Worm (Caenorhabditis elegans) whole organism, early embryonic: Measurements from ENCODE around the gene Y69E1A.1.

Source experiments
- B0310.2 ChIP-seq: sonication (generic microtip); optimal IDR thresholded peaks from 2 replicates; lab custom pipeline; 2016; ENCODE audit warnings: mild to moderate bottlenecking, missing genetic modification characterization, missing compliant biosample characterization
- F13C5.2 ChIP-seq: sonication (generic microtip); optimal IDR thresholded peaks from 2 replicates; lab custom pipeline; 2017; ENCODE audit warnings: mild to moderate bottlenecking, missing genetic modification characterization, inconsistent platforms, missing compliant biosample characterization
- aly-1 ChIP-seq: sonication (generic microtip); optimal IDR thresholded peaks from 2 replicates; lab custom pipeline; 2016; ENCODE audit warnings: missing genetic modification characterization, missing compliant biosample characterization
- ama-1 ChIP-seq: fragments of 150-350 bp; optimal IDR thresholded peaks from 2 replicates; lab custom pipeline; 2014
- ceh-13 ChIP-seq: fragments of 200-800 bp; sonication (Bioruptor generic); optimal IDR thresholded peaks from 2 replicates; lab custom pipeline; 2018; ENCODE audit warnings: mild to moderate bottlenecking, missing genetic modification characterization, missing compliant biosample characterization
- ceh-36 ChIP-seq: sonication (generic microtip); optimal IDR thresholded peaks from 2 replicates; lab custom pipeline; 2016; ENCODE audit warnings: missing genetic modification characterization, inconsistent platforms, missing compliant biosample characterization
- ets-7 ChIP-seq: sonication (generic microtip); optimal IDR thresholded peaks from 2 replicates; lab custom pipeline; 2016; ENCODE audit warnings: missing genotype, missing genetic modification characterization, missing compliant biosample characterization
- flt-1 ChIP-seq: fragments of 200-800 bp; sonication (Bioruptor generic); IDR thresholded peaks from 2 replicates; pipeline ENCODE4 v1.3.6; 2022; ENCODE audit warnings: missing genetic modification characterization, missing compliant biosample characterization
- hmbx-1 ChIP-seq: sonication (generic microtip); optimal IDR thresholded peaks from 2 replicates; lab custom pipeline; 2016; ENCODE audit warnings: mild to moderate bottlenecking, missing genetic modification characterization, missing compliant biosample characterization
- hmg-4 ChIP-seq: fragments of 200-800 bp; sonication (Bioruptor generic); optimal IDR thresholded peaks from 2 replicates; lab custom pipeline; 2018; ENCODE audit warnings: mild to moderate bottlenecking, missing genetic modification characterization, missing compliant biosample characterization
- hnd-1 ChIP-seq: sonication (generic microtip); optimal IDR thresholded peaks from 2 replicates; lab custom pipeline; 2016; ENCODE audit warnings: missing genetic modification characterization, missing compliant biosample characterization
- pes-1 ChIP-seq: fragments of 200-800 bp; sonication (Bioruptor generic); IDR thresholded peaks from 2 replicates; pipeline ENCODE4 v1.3.6; 2022; ENCODE audit warnings: missing genetic modification reagents, missing genetic modification characterization, missing compliant biosample characterization
- scrt-1 ChIP-seq: fragments of 200-800 bp; sonication (Bioruptor generic); IDR thresholded peaks from 2 replicates; pipeline ENCODE4 v1.3.6; 2022; ENCODE audit warnings: missing genetic modification characterization, missing compliant biosample characterization
- sea-1 ChIP-seq: fragments of 200-800 bp; sonication (Bioruptor generic); conservative IDR thresholded peaks from 2 replicates; pipeline ENCODE4 v1.3.6; 2022; ENCODE audit warnings: missing genetic modification characterization, missing compliant biosample characterization
- tbx-11 ChIP-seq: fragments of 200-800 bp; sonication (Bioruptor generic); IDR thresholded peaks from 2 replicates; pipeline ENCODE4 v1.3.6; 2022; ENCODE audit warnings: missing genetic modification characterization, missing compliant biosample characterization
- tbx-37 ChIP-seq: fragments of 200-800 bp; sonication (Bioruptor generic); conservative IDR thresholded peaks from 2 replicates; pipeline ENCODE4 v1.3.6; 2022; ENCODE audit warnings: missing genetic modification reagents, missing genetic modification characterization, missing compliant biosample characterization
- tra-4 ChIP-seq: sonication (generic microtip); optimal IDR thresholded peaks from 2 replicates; lab custom pipeline; 2017; ENCODE audit warnings: missing genetic modification characterization, missing compliant biosample characterization

Gene Y69E1A.1

DNA sequence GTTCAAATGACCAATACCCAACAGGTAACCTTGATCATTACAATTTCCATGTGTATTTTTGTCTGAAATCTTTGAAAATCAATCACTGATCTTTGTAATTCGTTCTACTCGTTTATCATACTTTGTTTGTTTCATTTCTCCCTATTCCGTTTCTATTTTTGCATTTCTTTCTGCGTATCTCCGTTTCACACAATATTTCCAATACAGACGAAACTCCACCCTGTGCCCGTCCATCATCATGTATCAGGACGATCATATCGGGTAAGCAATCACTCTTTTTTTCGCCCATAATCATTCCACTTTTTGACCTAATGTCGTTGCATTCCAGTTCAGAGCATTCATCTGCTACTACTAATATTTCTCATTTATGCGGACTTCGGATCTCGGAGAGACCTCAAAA lies 39.0 kb downstream of the Y69E1A.1 start, which contains the start of gene pyk-2:
TSS of gene pyk-2 (plus strand) at position 206 of the 400 bp plus-strand sequence.
- TF ChIP-seq ama-1 (lab: Kevin White, UChicago) (no peak), hnd-1 (no peak), tra-4 (tag; lab: Kevin White, UChicago) (no peak), B0310.2 (tag; lab: Kevin White, UChicago) (no peak), sea-1 (GFP tag; lab: Robert Waterston, UW) (no peak), scrt-1 (GFP tag; lab: Robert Waterston, UW) (no peak), flt-1 (GFP tag; lab: Robert Waterston, UW) (no peak), tbx-11 (GFP tag; lab: Robert Waterston, UW) (no peak), hmg-4 (GFP tag; lab: Kevin White, UChicago) (no peak), tbx-37 (GFP tag; lab: Robert Waterston, UW) (no peak), ceh-13 (GFP tag; lab: Kevin White, UChicago) (no peak), pes-1 (GFP tag; lab: Robert Waterston, UW) (no peak), hmbx-1 (tag; lab: Kevin White, UChicago) (no peak), aly-1 (tag; lab: Kevin White, UChicago) (no peak), F13C5.2 (tag; lab: Kevin White, UChicago) (no peak), ets-7 (no peak), ceh-36 (no peak)

DNA sequence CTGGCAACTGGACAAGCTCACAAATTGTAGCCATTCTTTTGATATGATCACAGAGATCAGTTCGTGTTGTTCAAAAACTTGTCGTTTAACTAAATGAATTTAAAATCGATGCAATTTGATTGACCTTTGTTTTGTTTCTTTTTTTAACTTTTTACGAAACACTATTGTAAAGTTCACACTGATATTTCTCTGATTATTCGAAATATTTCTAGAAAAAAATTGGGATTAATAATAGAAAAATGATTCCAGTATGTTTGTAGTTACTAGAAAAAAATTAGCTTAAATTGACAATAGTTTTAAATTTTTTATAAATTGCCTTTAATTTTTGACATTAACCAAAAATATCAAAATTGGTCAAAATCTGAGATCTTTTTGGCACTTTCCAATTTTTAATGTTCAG lies 39.5 kb downstream of the Y69E1A.1 start, which contains the start of gene ZK596.2:
TSS of gene ZK596.2 (minus strand) at position 101 of the 400 bp plus-strand sequence.
- no peak for TF ChIP-seq flt-1 (GFP tag; lab: Robert Waterston, UW)
- no peak for TF ChIP-seq hmg-4 (GFP tag; lab: Kevin White, UChicago)
- no peak for TF ChIP-seq B0310.2 (tag; lab: Kevin White, UChicago)
- no peak for TF ChIP-seq tbx-11 (GFP tag; lab: Robert Waterston, UW)
- no peak for TF ChIP-seq hnd-1
- TF ChIP-seq hmbx-1 (tag; lab: Kevin White, UChicago) = no peak
- TF ChIP-seq sea-1 (GFP tag; lab: Robert Waterston, UW) = no peak
- no peak for TF ChIP-seq aly-1 (tag; lab: Kevin White, UChicago)
- TF ChIP-seq tbx-37 (GFP tag; lab: Robert Waterston, UW) = no peak
- no peak for TF ChIP-seq F13C5.2 (tag; lab: Kevin White, UChicago)
- no peak for TF ChIP-seq tra-4 (tag; lab: Kevin White, UChicago)

DNA sequence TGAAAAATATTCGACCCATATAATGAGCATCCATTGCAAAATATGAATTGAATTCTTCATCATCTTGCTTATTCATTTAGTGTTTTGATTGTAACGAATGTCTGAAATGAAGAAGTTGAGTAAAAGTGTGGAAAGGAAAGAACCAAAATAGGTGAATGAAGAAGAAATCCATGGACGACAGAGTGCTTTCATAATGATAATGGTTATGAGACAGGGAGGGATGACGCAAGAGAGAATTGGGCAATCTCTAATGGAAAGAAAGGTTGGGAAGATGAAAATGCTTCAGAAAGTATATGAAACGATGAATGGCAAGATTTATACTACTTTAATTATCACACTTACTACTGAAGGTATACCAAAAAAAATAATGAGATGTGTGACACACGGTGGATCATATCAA lies 44.4 kb downstream of the Y69E1A.1 start, which contains the start of gene ZK596.3:
TSS of gene ZK596.3 (minus strand) at position 101 of the 400 bp plus-strand sequence.
- TF ChIP-seq ceh-13 (GFP tag; lab: Kevin White, UChicago) (no peak), tbx-37 (GFP tag; lab: Robert Waterston, UW) (no peak)

DNA sequence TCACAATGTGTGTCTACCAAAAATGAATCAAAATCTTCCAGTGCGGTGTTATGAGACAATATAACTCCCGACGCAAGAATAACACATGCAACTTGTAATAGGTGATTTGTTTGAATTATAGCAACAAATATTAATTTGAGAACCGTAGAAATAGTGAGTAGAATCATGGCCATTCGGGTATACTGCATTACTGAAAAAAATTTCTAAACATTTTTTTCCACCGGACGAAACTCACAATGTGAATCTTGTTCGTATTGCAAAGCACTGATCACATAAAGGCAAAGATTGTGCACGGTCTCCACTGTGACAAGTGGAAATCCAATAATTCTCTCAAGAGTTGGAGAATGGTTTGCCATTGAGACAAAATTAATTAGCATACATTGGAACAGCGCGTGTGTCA lies 46.2 kb downstream of the Y69E1A.1 start:
- TF ChIP-seq ceh-13 (GFP tag; lab: Kevin White, UChicago) = no peak

DNA sequence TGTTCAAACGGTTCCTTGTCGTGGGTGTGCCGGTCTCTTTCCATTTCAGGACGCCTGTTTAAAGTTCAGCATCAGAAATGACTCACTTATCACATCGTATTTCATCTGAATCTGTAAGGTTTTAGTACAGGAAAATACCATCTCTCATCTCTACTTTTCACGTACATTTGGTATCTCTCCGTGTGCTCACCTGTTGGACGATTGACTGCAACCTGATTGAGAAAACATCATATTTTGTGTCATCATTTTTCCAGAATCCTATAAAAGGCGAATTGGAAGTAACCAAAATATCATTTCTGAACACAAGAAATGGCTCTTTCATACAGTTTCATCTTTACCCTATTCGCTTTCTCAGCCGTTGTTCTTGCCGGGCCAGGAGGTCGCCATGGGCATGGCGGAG lies 48.6 kb downstream of the Y69E1A.1 start, which contains the start of gene srlf-30:
TSS of gene srlf-30 (plus strand) at position 301 of the 400 bp plus-strand sequence.
- TF ChIP-seq pes-1 (GFP tag; lab: Robert Waterston, UW) (no peak), tra-4 (tag; lab: Kevin White, UChicago) (no peak), hmbx-1 (tag; lab: Kevin White, UChicago) (no peak)

DNA sequence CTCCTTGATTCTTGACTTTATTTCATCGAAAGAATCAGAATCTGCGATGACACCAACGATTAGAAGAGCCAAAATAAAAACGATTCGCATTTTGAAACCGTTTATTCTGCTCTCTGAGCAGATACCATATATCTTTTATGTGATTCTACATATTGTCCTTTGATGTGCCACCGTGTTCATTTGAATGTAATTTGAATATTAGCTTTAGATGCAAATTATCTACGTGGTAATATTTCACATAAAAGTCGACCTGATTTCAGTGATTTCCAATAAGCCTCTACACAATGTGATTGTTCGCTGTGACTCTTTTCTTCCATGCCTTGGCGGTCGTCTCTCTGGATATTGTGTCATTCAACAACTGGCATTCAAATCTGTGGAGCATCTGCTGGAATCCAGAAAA lies 49.6 kb downstream of the Y69E1A.1 start, which contains the start of the genes F13E9.9 and F13E9.19:
TSS of gene F13E9.9 (minus strand) at position 101 of the 400 bp plus-strand sequence.
TSS of gene F13E9.19 (plus strand) at position 316 of the 400 bp plus-strand sequence.
- TF ChIP-seq scrt-1 (GFP tag; lab: Robert Waterston, UW) (no peak), sea-1 (GFP tag; lab: Robert Waterston, UW) (no peak), ceh-13 (GFP tag; lab: Kevin White, UChicago) (no peak)

DNA sequence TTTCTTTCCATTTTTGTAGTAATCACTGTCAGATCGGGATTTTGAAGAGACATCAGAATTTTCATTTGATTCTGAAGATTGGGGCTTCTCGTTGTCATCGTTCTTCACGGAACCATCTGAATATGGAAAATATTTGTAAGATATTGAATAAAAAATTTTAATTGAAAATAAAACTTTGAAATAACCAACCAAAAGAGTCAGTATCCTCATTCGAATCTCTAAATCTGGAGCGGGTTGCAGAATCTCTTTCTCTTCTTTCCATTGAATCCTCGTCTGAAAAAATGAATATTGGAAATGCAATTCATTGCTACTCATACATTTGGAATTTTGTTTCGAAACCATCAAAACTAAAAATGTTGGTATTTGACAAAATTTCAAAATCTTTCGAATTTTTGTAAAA lies 50.5 kb downstream of the Y69E1A.1 start:
- TF ChIP-seq hmg-4 (GFP tag; lab: Kevin White, UChicago) = no peak
- TF ChIP-seq flt-1 (GFP tag; lab: Robert Waterston, UW) = no peak
- TF ChIP-seq tra-4 (tag; lab: Kevin White, UChicago) = no peak
- no peak for TF ChIP-seq hnd-1
- TF ChIP-seq tbx-11 (GFP tag; lab: Robert Waterston, UW) = no peak
- TF ChIP-seq B0310.2 (tag; lab: Kevin White, UChicago) = no peak
- TF ChIP-seq ets-7 = no peak
- no peak for TF ChIP-seq ama-1 (lab: Kevin White, UChicago)
- no peak for TF ChIP-seq hmbx-1 (tag; lab: Kevin White, UChicago)
- TF ChIP-seq sea-1 (GFP tag; lab: Robert Waterston, UW) = no peak
- TF ChIP-seq scrt-1 (GFP tag; lab: Robert Waterston, UW) = no peak
- no peak for TF ChIP-seq tbx-37 (GFP tag; lab: Robert Waterston, UW)
- no peak for TF ChIP-seq ceh-36
- no peak for TF ChIP-seq aly-1 (tag; lab: Kevin White, UChicago)
- TF ChIP-seq pes-1 (GFP tag; lab: Robert Waterston, UW) = no peak
- TF ChIP-seq F13C5.2 (tag; lab: Kevin White, UChicago) = no peak
